Worm (Caenorhabditis elegans) whole organism, L3 larva: ENCODE results near the gene algn-13.

Source experiments
- R02D3.7 ChIP-seq: fragments of 150-350 bp; optimal IDR thresholded peaks from 2 replicates; lab custom pipeline; 2014; ENCODE audit warnings: missing biosample characterization, missing genetic modification characterization
- ZK546.5 ChIP-seq: sonication (generic microtip); optimal IDR thresholded peaks from 2 replicates; lab custom pipeline; 2017; ENCODE audit warnings: missing biosample characterization, missing genetic modification characterization
- aly-2 ChIP-seq: fragments of 150-350 bp; optimal IDR thresholded peaks from 2 replicates; lab custom pipeline; 2014; ENCODE audit warnings: missing biosample characterization, missing genetic modification characterization
- ceh-82 ChIP-seq: fragments of 150-350 bp; optimal IDR thresholded peaks from 2 replicates; lab custom pipeline; 2014; ENCODE audit warnings: missing biosample characterization, missing genetic modification characterization
- ceh-9 ChIP-seq: sonication (generic microtip); optimal IDR thresholded peaks from 2 replicates; lab custom pipeline; 2018; ENCODE audit warnings: missing biosample characterization, missing genetic modification characterization
- daf-12 ChIP-seq: fragments of 150-350 bp; optimal IDR thresholded peaks from 2 replicates; lab custom pipeline; 2014; ENCODE audit warnings: missing biosample characterization, missing genetic modification reagents, missing genetic modification characterization
- egl-5 ChIP-seq: fragments of 150-350 bp; optimal IDR thresholded peaks from 2 replicates; lab custom pipeline; 2017; ENCODE audit warnings: missing biosample characterization, missing genetic modification reagents, missing genetic modification characterization, inconsistent platforms
- elt-1 ChIP-seq: fragments of 150-350 bp; optimal IDR thresholded peaks from 2 replicates; lab custom pipeline; 2014; ENCODE audit warnings: missing biosample characterization, missing genetic modification characterization
- elt-2 ChIP-seq: sonication (generic microtip); optimal IDR thresholded peaks from 2 replicates; lab custom pipeline; 2016; ENCODE audit warnings: missing genetic modification reagents, mild to moderate bottlenecking, missing genetic modification characterization, missing compliant biosample characterization
- elt-3 ChIP-seq, 3 experiments: fragments of 150-350 bp in 1 of 3; sonication (generic microtip) in 2 of 3; optimal IDR thresholded peaks; 2 replicates in 2 of 3; 4 replicates in 1 of 3; lab custom pipeline; 2014 to 2017; ENCODE audit warnings: missing biosample characterization in 3 of 3, missing genetic modification characterization in 3 of 3
- fkh-10 ChIP-seq: sonication (generic microtip); optimal IDR thresholded peaks from 2 replicates; lab custom pipeline; 2017; ENCODE audit warnings: missing biosample characterization, missing genetic modification reagents, missing genetic modification characterization
- lin-15B ChIP-seq: fragments of 150-350 bp; optimal IDR thresholded peaks from 2 replicates; lab custom pipeline; 2014; ENCODE audit warnings: missing biosample characterization, missing genetic modification characterization
- mdl-1 ChIP-seq: fragments of 150-350 bp; optimal IDR thresholded peaks from 2 replicates; lab custom pipeline; 2014; ENCODE audit warnings: missing biosample characterization, missing genetic modification characterization
- mml-1 ChIP-seq: fragments of 150-350 bp; sonication (generic microtip); optimal IDR thresholded peaks from 3 replicates; lab custom pipeline; 2014; ENCODE audit warnings: missing biosample characterization, missing genetic modification characterization
- nfya-1 ChIP-seq: sonication (generic microtip); optimal IDR thresholded peaks from 2 replicates; lab custom pipeline; 2017; ENCODE audit warnings: missing genetic modification characterization, mild to moderate bottlenecking, missing compliant biosample characterization, antibody characterized with exemption, moderate library complexity; ENCODE audit not compliant: insufficient read depth
- nhr-11 ChIP-seq: fragments of 150-350 bp; optimal IDR thresholded peaks from 2 replicates; lab custom pipeline; 2014; ENCODE audit warnings: missing biosample characterization, missing genetic modification characterization
- nhr-12 ChIP-seq: fragments of 150-350 bp; optimal IDR thresholded peaks from 2 replicates; lab custom pipeline; 2014; ENCODE audit warnings: missing biosample characterization, missing genetic modification characterization
- nhr-237 ChIP-seq: fragments of 150-350 bp; optimal IDR thresholded peaks from 2 replicates; lab custom pipeline; 2014; ENCODE audit warnings: missing biosample characterization, missing genetic modification characterization
- nhr-25 ChIP-seq: sonication (generic microtip); optimal IDR thresholded peaks from 2 replicates; lab custom pipeline; 2017; ENCODE audit warnings: missing biosample characterization, missing genetic modification characterization
- nhr-28 ChIP-seq: fragments of 150-350 bp; optimal IDR thresholded peaks from 2 replicates; lab custom pipeline; 2014; ENCODE audit warnings: missing biosample characterization, missing genetic modification characterization
- nhr-76 ChIP-seq: fragments of 150-350 bp; sonication (generic microtip); optimal IDR thresholded peaks from 5 replicates; lab custom pipeline; 2014; ENCODE audit warnings: missing biosample characterization, missing genetic modification characterization
- nhr-77 ChIP-seq: fragments of 150-350 bp; optimal IDR thresholded peaks from 2 replicates; lab custom pipeline; 2014; ENCODE audit warnings: missing biosample characterization, missing genetic modification characterization
- pha-4 ChIP-seq: fragments of 150-350 bp; optimal IDR thresholded peaks from 2 replicates; lab custom pipeline; 2014; ENCODE audit warnings: missing biosample characterization, missing genetic modification reagents, missing genetic modification characterization
- pqm-1 ChIP-seq: fragments of 150-350 bp; optimal IDR thresholded peaks from 2 replicates; lab custom pipeline; 2017; ENCODE audit warnings: missing biosample characterization, missing genetic modification characterization, inconsistent platforms
- skn-1 ChIP-seq: fragments of 150-350 bp; optimal IDR thresholded peaks from 2 replicates; lab custom pipeline; 2014; ENCODE audit warnings: missing biosample characterization, missing genetic modification characterization
- unc-39 ChIP-seq: sonication (generic microtip); optimal IDR thresholded peaks from 4 replicates; lab custom pipeline; 2017; ENCODE audit warnings: missing biosample characterization, missing genetic modification characterization
- zag-1 ChIP-seq: fragments of 150-350 bp; optimal IDR thresholded peaks from 2 replicates; lab custom pipeline; 2014; ENCODE audit warnings: missing biosample characterization, missing genetic modification characterization
- ztf-11 ChIP-seq: fragments of 150-350 bp; optimal IDR thresholded peaks from 2 replicates; lab custom pipeline; 2014; ENCODE audit warnings: missing biosample characterization, missing genetic modification characterization

algn-13 gene

ce11 chrV:13918341-13918740, 43.4 kb downstream of the algn-13 start, which contains the start of gene str-250:
Gene str-250, plus strand, starts transcription at chrV:13918641.
- TF ChIP-seq skn-1 (tag; lab: Kevin White, UChicago) (no peak), mdl-1 (no peak), mml-1 (no peak), nhr-28 (no peak), nhr-12 (no peak), ceh-9 (tag; lab: Kevin White, UChicago) (no peak), elt-1 (tag; lab: Kevin White, UChicago) (no peak), lin-15B (no peak), nhr-76 (no peak)

- TF ChIP-seq elt-3 (tag; optimal IDR thresholded peaks at IDR 0.05; lab: Kevin White, UChicago) (no peak), egl-5 (tag; lab: Kevin White, UChicago) (no peak), R02D3.7 (tag; lab: Kevin White, UChicago) (no peak), skn-1 (tag; lab: Kevin White, UChicago) (no peak), nhr-11 (tag; lab: Kevin White, UChicago) (no peak), elt-2 (no peak), zag-1 (tag; lab: Kevin White, UChicago) (no peak), nhr-237 (tag; lab: Kevin White, UChicago) (no peak), unc-39 (tag; lab: Kevin White, UChicago) (no peak), ceh-9 (tag; lab: Kevin White, UChicago) (no peak), ZK546.5 (tag; lab: Kevin White, UChicago) (no peak), ztf-11 (no peak), nfya-1 (tag; lab: Kevin White, UChicago) (no peak), nhr-77 (no peak), nhr-12 (no peak), aly-2 (tag; lab: Kevin White, UChicago) (no peak), nhr-28 (no peak), pqm-1 (tag; lab: Kevin White, UChicago) (no peak), daf-12 (no peak), mdl-1 (no peak)
Observed at ce11 chrV:13916196-13916595, 45.6 kb downstream of the algn-13 start, which contains the start of gene str-252. Gene str-252, plus strand, starts transcription at chrV:13916496.

DNA sequence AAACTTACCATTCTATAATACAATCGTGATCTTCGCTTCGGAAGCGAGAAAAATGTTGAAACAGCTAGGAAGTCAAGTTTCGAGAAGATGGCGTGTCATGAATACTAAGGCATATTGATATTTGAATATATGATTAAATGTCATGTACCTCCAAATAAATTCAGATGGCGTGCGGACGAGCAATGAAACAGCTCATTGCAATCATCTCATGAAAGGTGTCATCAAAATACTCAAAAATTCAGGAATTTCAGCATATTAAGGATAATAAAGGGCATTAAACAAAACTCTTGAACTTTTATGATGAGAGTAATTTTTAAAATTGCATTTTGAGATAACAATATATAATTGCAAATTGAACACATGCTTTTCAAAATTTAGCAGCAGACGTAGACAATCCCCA, 46.4 kb downstream of the algn-13 start, which contains the start of gene gcy-32:
gcy-32 (minus strand) TSS at position 101 of the 400 bp plus-strand sequence.
- TF ChIP-seq zag-1 (tag; lab: Kevin White, UChicago) (no peak), nhr-12 (no peak), ceh-82 (tag; lab: Kevin White, UChicago) (no peak), aly-2 (tag; lab: Kevin White, UChicago) (no peak), nhr-25 (tag; lab: Kevin White, UChicago) (no peak), pha-4 (no peak), nhr-76 (no peak), fkh-10 (GFP tag; lab: Kevin White, UChicago) (no peak)
